Fruit fly (Drosophila melanogaster) whole organism, embryonic: ENCODE results near the gene Ilp5.

Experiments used
- Aef1 ChIP-seq: fragments of 200-800 bp; sonication (Bioruptor generic); IDR thresholded peaks from 3 replicates; pipeline ENCODE4 v1.3.6; 2022; ENCODE audit warnings: missing biosample characterization, missing genetic modification characterization
- Atf3 ChIP-seq: fragments of 200-800 bp; sonication (Bioruptor generic); optimal IDR thresholded peaks from 3 replicates; lab custom pipeline; 2016; ENCODE audit warnings: missing biosample characterization, missing genetic modification characterization
- CG10366 ChIP-seq: fragments of 200-800 bp; sonication (Bioruptor generic); IDR thresholded peaks from 2 replicates; pipeline ENCODE4 v1.3.6; 2022; ENCODE audit warnings: missing biosample characterization, missing genetic modification characterization
- CG10462 ChIP-seq: fragments of 200-800 bp; sonication (Bioruptor generic); optimal IDR thresholded peaks from 2 replicates; lab custom pipeline; 2016; ENCODE audit warnings: missing biosample characterization, missing genetic modification characterization
- CG12219 ChIP-seq: fragments of 200-800 bp; sonication (Bioruptor generic); optimal IDR thresholded peaks from 3 replicates; lab custom pipeline; 2018; ENCODE audit warnings: missing biosample characterization, mild to moderate bottlenecking, missing genetic modification characterization
- CG12769 ChIP-seq: fragments of 200-800 bp; sonication (Bioruptor generic); optimal IDR thresholded peaks from 2 replicates; lab custom pipeline; 2019; ENCODE audit warnings: missing biosample characterization, mild to moderate bottlenecking, missing genetic modification characterization, moderate library complexity
- CG17802 ChIP-seq: fragments of 200-800 bp; sonication (Bioruptor generic); optimal IDR thresholded peaks from 2 replicates; lab custom pipeline; 2018; ENCODE audit warnings: missing biosample characterization, mild to moderate bottlenecking, missing genetic modification characterization, moderate library complexity
- CG42726 ChIP-seq: fragments of 200-800 bp; sonication (Bioruptor generic); IDR thresholded peaks from 2 replicates; pipeline ENCODE4 v1.3.6; 2022; ENCODE audit warnings: missing biosample characterization, missing genetic modification characterization; ENCODE audit not compliant: partially characterized antibody
- CG4707 ChIP-seq: fragments of 200-800 bp; sonication (Bioruptor generic); optimal IDR thresholded peaks from 2 replicates; lab custom pipeline; 2018; ENCODE audit warnings: missing biosample characterization, mild to moderate bottlenecking, missing genetic modification characterization, moderate library complexity
- CG6765 ChIP-seq: fragments of 200-800 bp; sonication (Bioruptor generic); optimal IDR thresholded peaks from 3 replicates; lab custom pipeline; 2017; ENCODE audit warnings: missing biosample characterization, mild to moderate bottlenecking, missing genetic modification characterization
- CG6813 ChIP-seq: fragments of 200-800 bp; sonication (Bioruptor generic); optimal IDR thresholded peaks from 2 replicates; lab custom pipeline; 2017; ENCODE audit warnings: missing biosample characterization, missing genetic modification characterization, mild to moderate bottlenecking, moderate library complexity, missing genetic modification reagents
- CG7357 ChIP-seq: fragments of 200-800 bp; sonication (Bioruptor generic); IDR thresholded peaks from 3 replicates; pipeline ENCODE4 v1.3.6; 2022; ENCODE audit warnings: missing biosample characterization, missing genetic modification characterization
- CG8290 ChIP-seq, 3 experiments: fragments of 200-800 bp; sonication (Bioruptor generic); optimal IDR thresholded peaks; 2 replicates each; lab custom pipeline; 2016 to 2019; ENCODE audit warnings: missing biosample characterization in 3 of 3, missing genetic modification characterization in 3 of 3, mild to moderate bottlenecking in 2 of 3, moderate library complexity in 1 of 3
- CG8359 ChIP-seq: fragments of 200-800 bp; sonication (Bioruptor generic); optimal IDR thresholded peaks from 2 replicates; lab custom pipeline; 2017; ENCODE audit warnings: missing biosample characterization, mild to moderate bottlenecking, missing genetic modification characterization, borderline replicate concordance
- CG8478 ChIP-seq: fragments of >200 bp; optimal IDR thresholded peaks from 2 replicates; lab custom pipeline; 2018
- CG8944 ChIP-seq: fragments of 200-800 bp; sonication (Bioruptor generic); optimal IDR thresholded peaks from 3 replicates; lab custom pipeline; 2016; ENCODE audit warnings: missing biosample characterization, missing genetic modification characterization
- CG9876 ChIP-seq: fragments of 200-800 bp; sonication (Bioruptor generic); optimal IDR thresholded peaks from 2 replicates; lab custom pipeline; 2016; ENCODE audit warnings: missing biosample characterization, missing genetic modification characterization
- Dref ChIP-seq: fragments of 200-800 bp; sonication (Bioruptor generic); IDR thresholded peaks from 2 replicates; pipeline ENCODE4 v1.3.6; 2022; ENCODE audit warnings: missing biosample characterization, missing genetic modification characterization
- Ets97D ChIP-seq: fragments of 200-800 bp; sonication (Bioruptor generic); optimal IDR thresholded peaks from 3 replicates; lab custom pipeline; 2016; ENCODE audit warnings: missing biosample characterization, missing genetic modification characterization
- GATAe ChIP-seq: fragments of 200-800 bp; sonication (Bioruptor generic); conservative IDR thresholded peaks from 2 replicates; pipeline ENCODE4 v1.3.6; 2022; ENCODE audit warnings: missing biosample characterization, missing genetic modification characterization
- H2.0 ChIP-seq: fragments of 200-800 bp; sonication (Bioruptor generic); IDR thresholded peaks from 2 replicates; pipeline ENCODE4 v1.3.6; 2022; ENCODE audit warnings: missing biosample characterization, missing genetic modification characterization
- MBD-R2 ChIP-seq: fragments of 200-800 bp; sonication (Bioruptor generic); IDR thresholded peaks from 2 replicates; pipeline ENCODE4 v1.3.6; 2022; ENCODE audit warnings: missing biosample characterization, missing genetic modification characterization
- Nf-YB ChIP-seq: fragments of 200-800 bp; sonication (Bioruptor generic); optimal IDR thresholded peaks from 3 replicates; lab custom pipeline; 2019; ENCODE audit warnings: missing biosample characterization, mild to moderate bottlenecking, missing genetic modification characterization, moderate library complexity
- Optix ChIP-seq: fragments of 200-800 bp; sonication (Bioruptor generic); IDR thresholded peaks from 3 replicates; pipeline ENCODE4 v1.3.6; 2022; ENCODE audit warnings: missing biosample characterization, missing genetic modification characterization
- Usf ChIP-seq: fragments of 200-800 bp; sonication (Bioruptor generic); optimal IDR thresholded peaks from 2 replicates; lab custom pipeline; 2017; ENCODE audit warnings: missing genotype, missing biosample characterization, missing genetic modification characterization
- ci ChIP-seq: fragments of 200-800 bp; sonication (Bioruptor generic); IDR thresholded peaks from 3 replicates; pipeline ENCODE4 v1.3.6; 2022; ENCODE audit warnings: missing biosample characterization, missing genetic modification characterization
- da ChIP-seq: fragments of 200-800 bp; sonication (Bioruptor generic); optimal IDR thresholded peaks from 2 replicates; lab custom pipeline; 2016; ENCODE audit warnings: missing biosample characterization, missing genetic modification characterization
- dmrt11E ChIP-seq: fragments of 200-800 bp; sonication (Bioruptor generic); optimal IDR thresholded peaks from 3 replicates; lab custom pipeline; 2018; ENCODE audit warnings: missing biosample characterization, mild to moderate bottlenecking, missing genetic modification characterization, moderate library complexity
- esg ChIP-seq: fragments of 200-800 bp; sonication (Bioruptor generic); conservative IDR thresholded peaks from 2 replicates; pipeline ENCODE4 v1.3.6; 2022; ENCODE audit warnings: missing biosample characterization, missing genetic modification characterization
- fd102C ChIP-seq: fragments of 200-800 bp; sonication (Bioruptor generic); optimal IDR thresholded peaks from 2 replicates; lab custom pipeline; 2018; ENCODE audit warnings: missing biosample characterization, mild to moderate bottlenecking, missing genetic modification characterization, moderate library complexity
- fu2 ChIP-seq: fragments of 200-800 bp; sonication (Bioruptor generic); optimal IDR thresholded peaks from 2 replicates; lab custom pipeline; 2016; ENCODE audit warnings: missing biosample characterization, missing genetic modification characterization
- gem ChIP-seq: fragments of 200-800 bp; sonication (Bioruptor generic); optimal IDR thresholded peaks from 2 replicates; lab custom pipeline; 2019; ENCODE audit warnings: missing biosample characterization, mild to moderate bottlenecking, missing genetic modification characterization, moderate library complexity
- gro ChIP-seq: fragments of 200-800 bp; sonication (Bioruptor generic); optimal IDR thresholded peaks from 2 replicates; lab custom pipeline; 2016; ENCODE audit warnings: missing biosample characterization, missing genetic modification characterization
- hb ChIP-seq: fragments of 200-800 bp; sonication (Bioruptor generic); IDR thresholded peaks from 3 replicates; pipeline ENCODE4 v1.3.6; 2022; ENCODE audit warnings: missing biosample characterization, missing genetic modification characterization; ENCODE audit not compliant: partially characterized antibody
- ken ChIP-seq: fragments of 200-800 bp; sonication (Bioruptor generic); IDR thresholded peaks from 3 replicates; pipeline ENCODE4 v1.3.6; 2022; ENCODE audit warnings: missing biosample characterization, missing genetic modification characterization
- lab ChIP-seq: fragments of 200-800 bp; sonication (Bioruptor generic); optimal IDR thresholded peaks from 3 replicates; lab custom pipeline; 2017; ENCODE audit warnings: missing biosample characterization, missing genetic modification characterization, mild to moderate bottlenecking, moderate library complexity, missing genetic modification reagents
- pho ChIP-seq: fragments of 200-800 bp; sonication (Bioruptor generic); optimal IDR thresholded peaks from 2 replicates; lab custom pipeline; 2016; ENCODE audit warnings: missing biosample characterization, missing genetic modification characterization
- ssp ChIP-seq: fragments of 200-800 bp; sonication (Bioruptor generic); IDR thresholded peaks from 2 replicates; pipeline ENCODE4 v1.3.6; 2022; ENCODE audit warnings: missing biosample characterization, missing genetic modification characterization
- tin ChIP-seq: fragments of 200-800 bp; sonication (Bioruptor generic); optimal IDR thresholded peaks from 3 replicates; lab custom pipeline; 2016; ENCODE audit warnings: missing biosample characterization, missing genetic modification characterization
- unpg ChIP-seq: fragments of 200-800 bp; sonication (Bioruptor generic); optimal IDR thresholded peaks from 3 replicates; lab custom pipeline; 2018; ENCODE audit warnings: missing biosample characterization, mild to moderate bottlenecking, missing genetic modification characterization, moderate library complexity
- yki ChIP-seq: fragments of >200 bp; optimal IDR thresholded peaks from 3 replicates; lab custom pipeline; 2018

The Ilp5 gene

dm6 chr3L:9836524-9837047 is 12.9 kb upstream of the Ilp5 start, which contains the start of gene I-2 (continued):
- peak; percentile 73; the same call in 2 of the 3 replicates for TF ChIP-seq hb (GFP tag; lab: Robert Waterston, UW)
- TF ChIP-seq GATAe (GFP tag; lab: Robert Waterston, UW), result no peak
- TF ChIP-seq Optix (GFP tag; lab: Robert Waterston, UW), result no peak
- no peak for TF ChIP-seq CG12769 (tag; lab: Kevin White, UChicago)
- TF ChIP-seq Atf3 (GFP tag; lab: Kevin White, UChicago), result no peak
- no peak for TF ChIP-seq Usf (GFP tag; lab: Kevin White, UChicago)
- no peak for TF ChIP-seq Aef1 (GFP tag; lab: Robert Waterston, UW)
- no peak for TF ChIP-seq CG10462 (GFP tag; lab: Kevin White, UChicago)
- no peak for TF ChIP-seq CG4707
- no peak for TF ChIP-seq fd102C (GFP tag; lab: Kevin White, UChicago)
- TF ChIP-seq CG8944 (GFP tag; lab: Kevin White, UChicago), result no peak
- TF ChIP-seq CG12219 (GFP tag; lab: Kevin White, UChicago), result no peak
- peak; percentile 92 for TF ChIP-seq Dref (GFP tag; lab: Robert Waterston, UW)
- TF ChIP-seq CG9876, result no peak
- no peak for TF ChIP-seq unpg (GFP tag; lab: Kevin White, UChicago)
- TF ChIP-seq ken (GFP tag; lab: Robert Waterston, UW), result no peak
- TF ChIP-seq CG42726 (GFP tag; lab: Robert Waterston, UW), result peak; percentile 79
- TF ChIP-seq MBD-R2 (GFP tag; lab: Robert Waterston, UW), result peak; percentile 84
- TF ChIP-seq ssp (GFP tag; lab: Robert Waterston, UW), result no peak
- no peak for TF ChIP-seq H2.0 (GFP tag; lab: Robert Waterston, UW)
- TF ChIP-seq fu2 (GFP tag; lab: Kevin White, UChicago), result no peak
- no peak for TF ChIP-seq CG8290 (GFP tag; optimal IDR thresholded peaks at IDR 0.05; lab: Kevin White, UChicago)
- TF ChIP-seq CG8290 (tag; optimal IDR thresholded peaks at IDR 0.05; lab: Kevin White, UChicago), result no peak
- TF ChIP-seq lab (GFP tag; lab: Kevin White, UChicago), result no peak
- no peak for TF ChIP-seq CG6813
- peak; percentile 16 for TF ChIP-seq Ets97D
- no peak for TF ChIP-seq yki (lab: Kevin White, UChicago)
- TF ChIP-seq dmrt11E (tag; lab: Kevin White, UChicago), result no peak
- no peak for TF ChIP-seq CG17802 (tag; lab: Kevin White, UChicago)
- no peak for TF ChIP-seq da (GFP tag; lab: Kevin White, UChicago)
- peak; percentile 19; the same call in 1 of the 2 replicates for TF ChIP-seq CG10366
- peak; percentile 61 for TF ChIP-seq gro (GFP tag; lab: Kevin White, UChicago)
- TF ChIP-seq gem (tag; lab: Kevin White, UChicago), result no peak
- TF ChIP-seq CG8359 (GFP tag; lab: Kevin White, UChicago), result no peak
- no peak for TF ChIP-seq CG7357 (GFP tag; lab: Robert Waterston, UW)
- TF ChIP-seq CG6765 (GFP tag; lab: Kevin White, UChicago), result no peak
- no peak for TF ChIP-seq pho (GFP tag; lab: Kevin White, UChicago)
- no peak for TF ChIP-seq Nf-YB (GFP tag; lab: Kevin White, UChicago)
- no peak for TF ChIP-seq esg (GFP tag; lab: Robert Waterston, UW)
- TF ChIP-seq tin, result no peak
- TF ChIP-seq, all 482 proteins: peak for 92

- 0 out of 3 replicates have a peak, but pooled peaks have one; percentile 9 for TF ChIP-seq ci (GFP tag; lab: Robert Waterston, UW)
- TF ChIP-seq CG8478 (lab: Kevin White, UChicago), result peak; percentile 57
- TF ChIP-seq CG12219 (GFP tag; lab: Kevin White, UChicago), result no peak
Measured at dm6 chr3L:9832125-9832524, 8.4 kb upstream of the Ilp5 start.
